Worm (Caenorhabditis elegans): ENCODE measurements around the gene alkb-8.

DNA sequence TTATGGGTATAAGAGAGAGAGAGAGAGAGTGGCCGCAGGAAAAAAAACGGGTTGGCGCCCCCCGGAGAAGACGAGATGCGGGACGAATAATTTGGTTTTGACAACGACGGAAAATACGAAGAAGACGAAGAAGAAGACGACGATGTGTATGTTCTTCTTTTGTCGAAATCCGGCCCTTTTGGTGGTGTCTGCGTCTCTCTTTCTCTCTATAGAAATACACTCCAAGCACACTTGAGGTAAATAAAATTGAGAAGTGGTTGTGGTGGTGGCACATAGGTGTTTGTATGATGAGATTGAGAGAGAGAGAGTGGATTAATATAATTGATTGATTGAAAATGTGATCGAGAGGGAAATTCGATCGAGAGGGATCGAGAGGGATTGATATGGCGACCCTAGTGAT, 36.3 kb upstream of the alkb-8 start:
- TF ChIP-seq F33H1.4 (GFP tag; IDR thresholded peaks at IDR 0.05) (no peak), B0019.2 (GFP tag; conservative IDR thresholded peaks at IDR 0.05) (no peak), ztf-3 (GFP tag; optimal IDR thresholded peaks at IDR 0.05) (no peak), somi-1 (GFP tag; optimal IDR thresholded peaks at IDR 0.05) (no peak)

Measured in whole organism, young adult.